Fruit fly (Drosophila melanogaster): ENCODE results near the gene CG9588.

DNA sequence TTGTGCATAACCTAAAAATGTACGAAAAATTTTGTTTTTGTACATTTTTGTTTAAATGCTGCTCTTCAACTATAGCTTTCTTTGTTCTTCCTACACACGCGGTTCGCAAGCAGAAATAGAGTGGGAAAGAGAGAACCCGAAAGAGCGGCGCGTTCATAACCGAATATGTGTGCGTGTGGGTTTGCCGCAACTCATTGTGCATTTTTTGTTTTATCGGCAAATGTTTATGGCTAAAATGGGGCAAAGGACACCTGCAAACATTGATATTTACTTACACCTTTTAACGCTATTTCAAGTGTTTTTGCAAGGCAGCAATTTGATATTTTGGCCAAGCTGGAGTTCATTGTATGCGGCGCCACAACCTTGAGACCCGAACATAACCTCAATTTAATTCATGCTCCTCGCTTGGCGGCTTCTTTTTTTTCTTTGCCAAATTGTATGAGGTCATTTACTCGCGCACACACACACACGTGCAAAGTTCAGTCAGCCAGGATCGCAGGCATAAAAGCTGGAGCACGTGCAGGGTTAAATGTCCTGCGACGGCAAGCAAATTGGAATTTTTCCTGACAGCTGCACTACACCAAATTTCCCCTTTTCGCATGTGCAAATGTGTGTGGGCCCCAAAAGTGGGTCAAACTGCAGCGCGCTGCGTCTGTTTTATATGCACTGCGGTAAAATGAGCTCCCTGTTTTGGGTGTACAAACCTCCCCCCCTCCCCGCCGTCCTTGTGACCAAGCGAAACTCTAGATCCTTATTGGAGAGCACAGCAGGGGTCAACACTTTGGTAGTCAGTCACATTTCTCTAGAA is 28.5 kb downstream of the CG9588 start:
- TF ChIP-seq fd3F (GFP tag; optimal IDR thresholded peaks at IDR 0.05) (no peak), ro (GFP tag; IDR thresholded peaks at IDR 0.05) (no peak), Stat92E (GFP tag; optimal IDR thresholded peaks at IDR 0.05) (no peak), Trl (optimal IDR thresholded peaks at IDR 0.05) (peak; percentile 46 to 71), Trl (GFP tag; optimal IDR thresholded peaks at IDR 0.05) (no peak), Atf6 (GFP tag; IDR thresholded peaks at IDR 0.05) (no peak)
